Fruit fly (Drosophila melanogaster) whole organism, pupa: ENCODE data around the gene amos.

Experiments used
- CG10348 ChIP-seq: fragments of 200-800 bp; sonication (Bioruptor generic); IDR thresholded peaks from 2 replicates; pipeline ENCODE4 v1.3.6; 2022; ENCODE audit warnings: missing biosample characterization, missing genetic modification characterization
- CG12605 ChIP-seq: fragments of 200-800 bp; sonication (Bioruptor generic); IDR thresholded peaks from 2 replicates; pipeline ENCODE4 v1.3.6; 2022; ENCODE audit warnings: missing biosample characterization, missing genetic modification characterization
- CG13204 ChIP-seq: fragments of 200-800 bp; sonication (Bioruptor generic); optimal IDR thresholded peaks from 2 replicates; lab custom pipeline; 2018; ENCODE audit warnings: missing biosample characterization, mild to moderate bottlenecking, missing genetic modification characterization, moderate library complexity
- CG14655 ChIP-seq: fragments of 200-800 bp; sonication (Bioruptor generic); optimal IDR thresholded peaks from 3 replicates; lab custom pipeline; 2017; ENCODE audit warnings: mild to moderate bottlenecking, missing biosample characterization, missing genetic modification reagents, missing genetic modification characterization
- CG15710 ChIP-seq: fragments of 200-800 bp; sonication (Bioruptor generic); optimal IDR thresholded peaks from 2 replicates; lab custom pipeline; 2018; ENCODE audit warnings: missing biosample characterization, mild to moderate bottlenecking, missing genetic modification characterization, moderate library complexity
- CG17806 ChIP-seq: fragments of 200-800 bp; sonication (Bioruptor generic); optimal IDR thresholded peaks from 2 replicates; lab custom pipeline; 2018; ENCODE audit warnings: missing biosample characterization, mild to moderate bottlenecking, missing genetic modification characterization, moderate library complexity
- CG32121 ChIP-seq: fragments of 200-800 bp; sonication (Bioruptor generic); IDR thresholded peaks from 2 replicates; pipeline ENCODE4 v1.3.6; 2022; ENCODE audit warnings: missing biosample characterization, missing genetic modification characterization
- CG34367 ChIP-seq: fragments of 200-800 bp; sonication (Bioruptor generic); optimal IDR thresholded peaks from 2 replicates; lab custom pipeline; 2018; ENCODE audit warnings: missing biosample characterization, mild to moderate bottlenecking, missing genetic modification characterization
- CG4496 ChIP-seq: fragments of 200-800 bp; sonication (Bioruptor generic); IDR thresholded peaks from 3 replicates; pipeline ENCODE4 v1.3.6; 2022; ENCODE audit warnings: missing biosample characterization, missing genetic modification characterization
- CG8159 ChIP-seq: fragments of 200-800 bp; sonication (Bioruptor generic); optimal IDR thresholded peaks from 3 replicates; lab custom pipeline; 2018; ENCODE audit warnings: missing biosample characterization, mild to moderate bottlenecking, missing genetic modification characterization, moderate library complexity
- CG8301 ChIP-seq: fragments of 200-800 bp; sonication (Bioruptor generic); optimal IDR thresholded peaks from 2 replicates; lab custom pipeline; 2018; ENCODE audit warnings: missing biosample characterization, mild to moderate bottlenecking, missing genetic modification characterization
- CG9948 ChIP-seq: fragments of 200-800 bp; sonication (Bioruptor generic); optimal IDR thresholded peaks from 2 replicates; lab custom pipeline; 2018; ENCODE audit warnings: missing biosample characterization, mild to moderate bottlenecking, missing genetic modification characterization, moderate library complexity
- D1 ChIP-seq: fragments of 200-800 bp; sonication (Bioruptor generic); optimal IDR thresholded peaks from 2 replicates; lab custom pipeline; 2018; ENCODE audit warnings: missing biosample characterization, mild to moderate bottlenecking, missing genetic modification characterization, moderate library complexity
- EcR ChIP-seq: fragments of 200-800 bp; sonication (Bioruptor generic); optimal IDR thresholded peaks from 3 replicates; lab custom pipeline; 2019; ENCODE audit warnings: missing biosample characterization, missing genetic modification characterization, mild to moderate bottlenecking, moderate library complexity, missing genetic modification reagents
- Ets98B ChIP-seq: fragments of 200-800 bp; sonication (Bioruptor generic); IDR thresholded peaks from 2 replicates; pipeline ENCODE4 v1.3.6; 2022; ENCODE audit warnings: missing biosample characterization, missing genetic modification characterization
- Pif1A ChIP-seq: fragments of 200-800 bp; sonication (Bioruptor generic); optimal IDR thresholded peaks from 3 replicates; lab custom pipeline; 2016; ENCODE audit warnings: missing biosample characterization, missing genetic modification characterization
- Pif1B ChIP-seq: fragments of 200-800 bp; sonication (Bioruptor generic); optimal IDR thresholded peaks from 3 replicates; lab custom pipeline; 2016; ENCODE audit warnings: missing biosample characterization, missing genetic modification characterization
- Snoo ChIP-seq: fragments of 200-800 bp; sonication (Bioruptor generic); optimal IDR thresholded peaks from 3 replicates; lab custom pipeline; 2017; ENCODE audit warnings: missing biosample characterization, mild to moderate bottlenecking, missing genetic modification characterization, inconsistent platforms
- fd96Ca ChIP-seq: fragments of 200-800 bp; sonication (Bioruptor generic); IDR thresholded peaks from 3 replicates; pipeline ENCODE4 v1.3.6; 2022; ENCODE audit warnings: missing biosample characterization, missing genetic modification characterization
- gl ChIP-seq: fragments of 200-800 bp; sonication (Bioruptor generic); optimal IDR thresholded peaks from 2 replicates; lab custom pipeline; 2018; ENCODE audit warnings: missing biosample characterization, mild to moderate bottlenecking, missing genetic modification characterization
- rn ChIP-seq: fragments of 200-800 bp; sonication (Bioruptor generic); IDR thresholded peaks from 2 replicates; pipeline ENCODE4 v1.3.6; 2022; ENCODE audit warnings: missing biosample characterization, missing genetic modification characterization

The amos gene

dm6 chr2L:18606642-18607041, 9.9 kb upstream of the amos start, which contains the start of gene CG10333:
Gene CG10333 (plus strand): TSS chr2L:18606832.
- TF ChIP-seq CG13204 (GFP tag; lab: Kevin White, UChicago) (no peak), CG8159 (no peak), Snoo (no peak), CG12605 (GFP tag; lab: Robert Waterston, UW) (no peak), Ets98B (GFP tag; lab: Robert Waterston, UW) (no peak), CG34367 (tag; lab: Kevin White, UChicago) (no peak)

dm6 chr2L:18605549-18605948, 8.8 kb upstream of the amos start, which contains the start of gene CG31789:
Gene CG31789 (plus strand): TSS chr2L:18605928.
- no peak for TF ChIP-seq CG4496 (GFP tag; lab: Robert Waterston, UW)
- TF ChIP-seq CG8159: no peak
- no peak for TF ChIP-seq CG9948 (tag; lab: Kevin White, UChicago)
- TF ChIP-seq CG32121 (GFP tag; lab: Robert Waterston, UW): no peak
- TF ChIP-seq Ets98B (GFP tag; lab: Robert Waterston, UW): no peak
- TF ChIP-seq CG13204 (GFP tag; lab: Kevin White, UChicago): no peak
- TF ChIP-seq fd96Ca: no peak
- TF ChIP-seq Pif1A (GFP tag; lab: Kevin White, UChicago): no peak
- no peak for TF ChIP-seq CG17806 (tag; lab: Kevin White, UChicago)
- no peak for TF ChIP-seq CG15710 (tag; lab: Kevin White, UChicago)
- TF ChIP-seq D1: no peak
- no peak for TF ChIP-seq Snoo
- no peak for TF ChIP-seq CG34367 (tag; lab: Kevin White, UChicago)
- TF ChIP-seq gl (tag; lab: Kevin White, UChicago): no peak
- no peak for TF ChIP-seq CG10348
- no peak for TF ChIP-seq CG12605 (GFP tag; lab: Robert Waterston, UW)
- no peak for TF ChIP-seq rn (GFP tag; lab: Robert Waterston, UW)
- TF ChIP-seq EcR (GFP tag; lab: Kevin White, UChicago): no peak
- TF ChIP-seq CG14655 (GFP tag; lab: Kevin White, UChicago): no peak
- TF ChIP-seq Pif1B (GFP tag; lab: Kevin White, UChicago): no peak

- TF ChIP-seq Pif1A (GFP tag; lab: Kevin White, UChicago) (peak; percentile 99), CG8159 (peak; percentile 98), rn (GFP tag; lab: Robert Waterston, UW) (peak; percentile 90), CG9948 (tag; lab: Kevin White, UChicago) (peak; percentile 97), CG4496 (GFP tag; lab: Robert Waterston, UW) (peak; percentile 98), gl (tag; lab: Kevin White, UChicago) (peak; percentile 94), CG10348 (peak; percentile 90), CG17806 (tag; lab: Kevin White, UChicago) (peak; percentile 98), Pif1B (GFP tag; lab: Kevin White, UChicago) (peak; percentile 98), Ets98B (GFP tag; lab: Robert Waterston, UW) (peak; percentile 97), D1 (peak; percentile 93), CG13204 (GFP tag; lab: Kevin White, UChicago) (no peak), CG12605 (GFP tag; lab: Robert Waterston, UW) (peak; percentile 92), Snoo (peak; percentile 98), CG8301 (tag; lab: Kevin White, UChicago) (peak; percentile 98), EcR (GFP tag; lab: Kevin White, UChicago) (peak; percentile 0), CG14655 (GFP tag; lab: Kevin White, UChicago) (peak; percentile 97), CG34367 (tag; lab: Kevin White, UChicago) (peak; percentile 96), fd96Ca (peak; percentile 98), CG15710 (tag; lab: Kevin White, UChicago) (peak; percentile 98), CG32121 (GFP tag; lab: Robert Waterston, UW) (peak; percentile 98)
- TF ChIP-seq, all 21 proteins: peak for 20
Observed at dm6 chr2L:18604986-18605385, 8.3 kb upstream of the amos start, which contains the start of gene CG10413. Gene CG10413 (minus strand): TSS chr2L:18605249.

DNA sequence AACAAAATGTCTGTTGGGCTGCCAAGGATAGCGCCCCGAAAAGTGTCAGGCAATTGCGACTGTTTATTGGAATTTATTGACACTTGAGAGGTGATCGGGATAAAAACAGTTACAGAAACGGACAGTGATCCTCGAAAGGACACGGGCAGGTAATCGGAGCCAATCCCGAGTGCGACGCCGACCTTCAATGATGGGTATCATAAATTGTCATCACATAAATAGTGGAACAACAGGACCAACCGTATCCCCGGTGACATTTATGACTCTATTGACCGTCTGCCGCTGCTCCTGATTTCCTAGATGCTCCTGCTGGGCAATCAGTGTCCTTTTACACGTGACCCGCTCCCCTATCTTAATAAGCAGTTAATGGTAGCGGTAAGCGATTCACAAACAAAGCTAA, 2.4 kb upstream of the amos start:
- TF ChIP-seq gl (tag; lab: Kevin White, UChicago) (no peak), CG15710 (tag; lab: Kevin White, UChicago) (no peak), CG12605 (GFP tag; lab: Robert Waterston, UW) (no peak), fd96Ca (no peak), Pif1B (GFP tag; lab: Kevin White, UChicago) (no peak), CG10348 (no peak)

dm6 chr2L:18598150-18598723, 1.5 kb upstream of the amos start:
- TF ChIP-seq CG4496 (GFP tag; lab: Robert Waterston, UW) (no peak), CG34367 (tag; lab: Kevin White, UChicago) (no peak)
- TF ChIP-seq, all 21 proteins: peak for 0

- TF ChIP-seq EcR (GFP tag; lab: Kevin White, UChicago) (no peak), D1 (no peak), Snoo (no peak), CG14655 (GFP tag; lab: Kevin White, UChicago) (no peak), CG15710 (tag; lab: Kevin White, UChicago) (no peak), CG34367 (tag; lab: Kevin White, UChicago) (no peak), CG13204 (GFP tag; lab: Kevin White, UChicago) (no peak), CG8159 (no peak), CG9948 (tag; lab: Kevin White, UChicago) (no peak), Ets98B (GFP tag; lab: Robert Waterston, UW) (no peak), CG10348 (no peak), Pif1B (GFP tag; lab: Kevin White, UChicago) (no peak), CG32121 (GFP tag; lab: Robert Waterston, UW) (no peak), CG12605 (GFP tag; lab: Robert Waterston, UW) (no peak), rn (GFP tag; lab: Robert Waterston, UW) (no peak), CG17806 (tag; lab: Kevin White, UChicago) (no peak), CG4496 (GFP tag; lab: Robert Waterston, UW) (no peak), gl (tag; lab: Kevin White, UChicago) (no peak)
Observed at dm6 chr2L:18590942-18591257, 5.8 kb downstream of the amos start.
